Worm (Caenorhabditis elegans) whole organism, L2 larva: Measurements from ENCODE around the gene srv-9.

Experiments used
- C34F6.9 ChIP-seq: fragments of 150-350 bp; optimal IDR thresholded peaks from 2 replicates; lab custom pipeline; 2014; ENCODE audit warnings: missing biosample characterization, missing genetic modification characterization
- F13H6.1 ChIP-seq: sonication (generic microtip); optimal IDR thresholded peaks from 2 replicates; lab custom pipeline; 2016; ENCODE audit warnings: missing genetic modification characterization, missing compliant biosample characterization
- R02D3.7 ChIP-seq: fragments of 150-350 bp; optimal IDR thresholded peaks from 2 replicates; lab custom pipeline; 2014; ENCODE audit warnings: missing biosample characterization, missing genetic modification characterization
- Y55F3AM.14 ChIP-seq: fragments of 200-800 bp; sonication (Bioruptor generic); optimal IDR thresholded peaks from 2 replicates; lab custom pipeline; 2018; ENCODE audit warnings: mild to moderate bottlenecking, missing genetic modification characterization, missing compliant biosample characterization
- alr-1 ChIP-seq: fragments of 150-350 bp; optimal IDR thresholded peaks from 2 replicates; lab custom pipeline; 2014; ENCODE audit warnings: missing biosample characterization, missing genetic modification characterization
- aly-2 ChIP-seq: fragments of 150-350 bp; optimal IDR thresholded peaks from 2 replicates; lab custom pipeline; 2014; ENCODE audit warnings: missing biosample characterization, missing genetic modification characterization
- ama-1 ChIP-seq: fragments of 150-350 bp; optimal IDR thresholded peaks from 2 replicates; lab custom pipeline; 2018; ENCODE audit warnings: inconsistent platforms
- blmp-1 ChIP-seq: sonication (generic microtip); optimal IDR thresholded peaks from 2 replicates; lab custom pipeline; 2017; ENCODE audit warnings: missing genetic modification characterization, mild to moderate bottlenecking, missing compliant biosample characterization, antibody characterized with exemption, moderate library complexity; ENCODE audit not compliant: insufficient read depth
- ceh-82 ChIP-seq: fragments of 150-350 bp; optimal IDR thresholded peaks from 2 replicates; lab custom pipeline; 2014; ENCODE audit warnings: missing biosample characterization, missing genetic modification characterization
- crh-2 ChIP-seq: sonication (generic microtip); optimal IDR thresholded peaks from 2 replicates; lab custom pipeline; 2017; ENCODE audit warnings: missing biosample characterization, missing genetic modification characterization
- dmd-4 ChIP-seq: sonication (generic microtip); optimal IDR thresholded peaks from 2 replicates; lab custom pipeline; 2017; ENCODE audit warnings: missing biosample characterization, missing genetic modification characterization
- egl-27 ChIP-seq: sonication (generic microtip); optimal IDR thresholded peaks from 3 replicates; lab custom pipeline; 2017; ENCODE audit warnings: missing biosample characterization, missing genetic modification reagents, missing genetic modification characterization
- elt-1 ChIP-seq: fragments of 150-350 bp; optimal IDR thresholded peaks from 2 replicates; lab custom pipeline; 2014; ENCODE audit warnings: missing biosample characterization, missing genetic modification characterization
- elt-3 ChIP-seq: sonication (generic microtip); optimal IDR thresholded peaks from 2 replicates; lab custom pipeline; 2017; ENCODE audit warnings: missing biosample characterization, missing genetic modification characterization
- fos-1 ChIP-seq: fragments of 150-350 bp; optimal IDR thresholded peaks from 2 replicates; lab custom pipeline; 2014; ENCODE audit warnings: missing biosample characterization, missing genetic modification characterization
- gmeb-1 ChIP-seq: fragments of 150-350 bp; optimal IDR thresholded peaks from 2 replicates; lab custom pipeline; 2014; ENCODE audit warnings: missing biosample characterization, missing genetic modification characterization
- lin-11 ChIP-seq: fragments of 150-350 bp; sonication (generic microtip); optimal IDR thresholded peaks from 2 replicates; lab custom pipeline; 2014; ENCODE audit warnings: missing biosample characterization, missing genetic modification characterization, inconsistent platforms, mixed read lengths
- lin-13 ChIP-seq: fragments of 150-350 bp; optimal IDR thresholded peaks from 2 replicates; lab custom pipeline; 2014; ENCODE audit warnings: missing biosample characterization, missing genetic modification reagents, missing genetic modification characterization
- lsy-2 ChIP-seq, 2 experiments: fragments of 150-350 bp in 1 of 2; sonication (generic microtip) in 1 of 2; optimal IDR thresholded peaks; 2 replicates each; lab custom pipeline; 2014 to 2017; ENCODE audit warnings: missing biosample characterization in 2 of 2, missing genetic modification characterization in 2 of 2
- mab-5 ChIP-seq: fragments of 150-350 bp; optimal IDR thresholded peaks from 2 replicates; lab custom pipeline; 2014; ENCODE audit warnings: missing biosample characterization, missing genetic modification characterization
- mdl-1 ChIP-seq, 2 experiments: fragments of 150-350 bp in 1 of 2; sonication (generic microtip) in 1 of 2; optimal IDR thresholded peaks; 2 replicates each; lab custom pipeline; 2017; ENCODE audit warnings: missing biosample characterization in 2 of 2, missing genetic modification characterization in 2 of 2
- nhr-10 ChIP-seq: sonication (generic microtip); optimal IDR thresholded peaks from 2 replicates; lab custom pipeline; 2017; ENCODE audit warnings: missing biosample characterization, missing genetic modification characterization
- nhr-12 ChIP-seq: fragments of 150-350 bp; optimal IDR thresholded peaks from 2 replicates; lab custom pipeline; 2014; ENCODE audit warnings: missing biosample characterization, missing genetic modification characterization
- nhr-129 ChIP-seq: fragments of 150-350 bp; optimal IDR thresholded peaks from 2 replicates; lab custom pipeline; 2014; ENCODE audit warnings: missing biosample characterization, missing genetic modification characterization
- nhr-21 ChIP-seq: fragments of 150-350 bp; optimal IDR thresholded peaks from 2 replicates; lab custom pipeline; 2014; ENCODE audit warnings: missing biosample characterization, missing genetic modification characterization
- nhr-23 ChIP-seq: fragments of 150-350 bp; optimal IDR thresholded peaks from 2 replicates; lab custom pipeline; 2014; ENCODE audit warnings: missing biosample characterization, missing genetic modification reagents, missing genetic modification characterization
- nhr-237 ChIP-seq: fragments of 150-350 bp; optimal IDR thresholded peaks from 2 replicates; lab custom pipeline; 2014; ENCODE audit warnings: missing biosample characterization, missing genetic modification characterization
- nhr-25 ChIP-seq: fragments of 150-350 bp; sonication (generic microtip); optimal IDR thresholded peaks from 3 replicates; lab custom pipeline; 2014; ENCODE audit warnings: missing biosample characterization, missing genetic modification characterization
- sem-4 ChIP-seq: fragments of 150-350 bp; optimal IDR thresholded peaks from 2 replicates; lab custom pipeline; 2014; ENCODE audit warnings: missing biosample characterization, missing genetic modification reagents, missing genetic modification characterization
- skn-1 ChIP-seq: sonication (generic microtip); optimal IDR thresholded peaks from 2 replicates; lab custom pipeline; 2017; ENCODE audit warnings: missing biosample characterization, missing genetic modification characterization
- sma-3 ChIP-seq: sonication (generic microtip); optimal IDR thresholded peaks from 2 replicates; lab custom pipeline; 2016; ENCODE audit warnings: missing genetic modification reagents, missing genetic modification characterization, missing compliant biosample characterization
- sma-9 ChIP-seq, 2 experiments: fragments of 150-350 bp in 1 of 2; sonication (generic microtip) in 1 of 2; optimal IDR thresholded peaks; 2 replicates each; lab custom pipeline; 2014 to 2016; ENCODE audit warnings: missing genetic modification characterization in 2 of 2, mild to moderate bottlenecking in 1 of 2, missing biosample characterization in 1 of 2, missing compliant biosample characterization in 1 of 2, missing genetic modification reagents in 1 of 2, moderate library complexity in 1 of 2
- snpc-4 ChIP-seq: fragments of 150-350 bp; optimal IDR thresholded peaks from 2 replicates; lab custom pipeline; 2014; ENCODE audit warnings: missing biosample characterization, missing genetic modification characterization
- unc-55 ChIP-seq: fragments of 150-350 bp; sonication (generic microtip); optimal IDR thresholded peaks from 3 replicates; lab custom pipeline; 2014; ENCODE audit warnings: missing biosample characterization, missing genetic modification reagents, missing genetic modification characterization
- unc-62 ChIP-seq: fragments of 150-350 bp; optimal IDR thresholded peaks from 2 replicates; lab custom pipeline; 2014; ENCODE audit warnings: missing biosample characterization, missing genetic modification reagents, missing genetic modification characterization
- zag-1 ChIP-seq: fragments of 150-350 bp; optimal IDR thresholded peaks from 2 replicates; lab custom pipeline; 2014; ENCODE audit warnings: missing biosample characterization, missing genetic modification characterization
- ztf-1 ChIP-seq: fragments of 200-800 bp; sonication (Bioruptor generic); conservative IDR thresholded peaks from 2 replicates; pipeline ENCODE4 v1.3.6; 2022; ENCODE audit warnings: missing genetic modification characterization, missing compliant biosample characterization
- ztf-11 ChIP-seq: sonication (generic microtip); optimal IDR thresholded peaks from 2 replicates; lab custom pipeline; 2017; ENCODE audit warnings: missing biosample characterization, missing genetic modification characterization
- ztf-4 ChIP-seq: fragments of 150-350 bp; optimal IDR thresholded peaks from 2 replicates; lab custom pipeline; 2014; ENCODE audit warnings: missing biosample characterization, missing genetic modification characterization

srv-9 gene

DNA sequence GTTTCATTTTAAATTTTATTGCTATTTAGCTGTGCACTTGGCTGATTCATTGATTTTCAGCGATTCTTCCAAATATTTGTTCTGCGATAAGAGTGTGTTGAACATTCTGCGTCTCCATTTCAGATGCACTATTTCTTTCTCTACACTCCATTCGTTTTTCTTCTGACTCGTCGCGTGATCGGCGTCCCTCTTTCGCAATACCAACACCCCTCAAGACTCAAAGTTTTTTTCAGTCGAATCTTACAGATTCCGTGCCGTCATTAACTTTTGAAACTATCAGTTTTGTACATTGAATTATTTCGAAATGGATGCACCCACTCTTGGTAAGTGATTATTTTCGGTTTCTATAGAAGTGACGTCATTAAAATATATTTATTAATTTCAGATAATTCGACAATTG, 40.0 kb upstream of the srv-9 start, which contains the start of gene frm-10:
Gene frm-10 (plus strand): TSS at position 234 of the 400 bp plus-strand sequence.
- no peak for TF ChIP-seq dmd-4
- no peak for TF ChIP-seq alr-1 (tag; lab: Kevin White, UChicago)
- no peak for TF ChIP-seq R02D3.7 (tag; lab: Kevin White, UChicago)
- TF ChIP-seq unc-62, result no peak
- TF ChIP-seq sma-3, result peak; percentile 59
- peak; percentile 93 for TF ChIP-seq fos-1 (tag; lab: Kevin White, UChicago)
- TF ChIP-seq skn-1 (tag; lab: Kevin White, UChicago), result peak; percentile 79
- TF ChIP-seq ama-1 (lab: Kevin White, UChicago), result peak; percentile 61
- peak; percentile 27 for TF ChIP-seq nhr-25 (tag; lab: Kevin White, UChicago)
- no peak for TF ChIP-seq elt-1 (tag; lab: Kevin White, UChicago)
- TF ChIP-seq gmeb-1 (tag; lab: Kevin White, UChicago), result peak; percentile 68
- TF ChIP-seq ceh-82 (tag; lab: Kevin White, UChicago), result no peak
- peak; percentile 14 for TF ChIP-seq nhr-10
- no peak for TF ChIP-seq nhr-12 (tag; lab: Kevin White, UChicago)
- TF ChIP-seq lin-13 (GFP tag; lab: Kevin White, UChicago), result peak; percentile 13
- peak; percentile 65 for TF ChIP-seq sma-9 (GFP tag; optimal IDR thresholded peaks at IDR 0.05; lab: Kevin White, UChicago)
- TF ChIP-seq sma-9 (tag; optimal IDR thresholded peaks at IDR 0.05; lab: Kevin White, UChicago), result no peak
- peak; percentile 80 for TF ChIP-seq unc-55 (GFP tag; lab: Kevin White, UChicago)
- peak; percentile 59 for TF ChIP-seq F13H6.1 (tag; lab: Kevin White, UChicago)
- peak; percentile 8 to 65 for TF ChIP-seq lsy-2 (tag; optimal IDR thresholded peaks at IDR 0.05; lab: Kevin White, UChicago)
- TF ChIP-seq lin-11 (tag; lab: Kevin White, UChicago), result peak; percentile 23
- TF ChIP-seq nhr-129 (tag; lab: Kevin White, UChicago), result peak; percentile 84
- peak; percentile 8 to 28 for TF ChIP-seq mdl-1 (tag; optimal IDR thresholded peaks at IDR 0.05; lab: Kevin White, UChicago)
- TF ChIP-seq zag-1 (tag; lab: Kevin White, UChicago), result no peak
- TF ChIP-seq C34F6.9 (tag; lab: Kevin White, UChicago), result peak; percentile 82
- TF ChIP-seq ztf-4 (tag; lab: Kevin White, UChicago), result peak; percentile 25
- peak; percentile 81 for TF ChIP-seq crh-2 (tag; lab: Kevin White, UChicago)

DNA sequence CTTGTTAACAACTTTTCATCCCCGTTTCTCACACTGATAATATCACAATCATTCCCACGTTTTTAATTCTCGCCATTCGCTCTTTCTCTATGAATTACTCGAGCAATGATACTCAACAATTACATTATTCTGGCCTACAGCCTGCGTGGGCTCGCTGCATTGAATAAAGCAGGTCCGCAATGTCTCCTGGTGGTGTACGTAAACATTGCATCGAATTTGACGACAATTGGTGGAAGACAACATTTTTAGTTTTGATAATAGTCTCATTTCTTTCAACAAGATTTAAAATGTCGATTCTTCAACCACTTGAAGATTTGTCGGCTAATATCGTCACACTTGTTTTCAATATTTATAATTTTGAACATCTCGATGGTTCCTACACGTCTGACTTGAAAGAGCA, 36.4 kb upstream of the srv-9 start, which contains the start of gene bath-39:
Gene bath-39 (plus strand): TSS at position 137 of the 400 bp plus-strand sequence.
- TF ChIP-seq C34F6.9 (tag; lab: Kevin White, UChicago) (peak; percentile 52), elt-3 (tag; lab: Kevin White, UChicago) (no peak), nhr-21 (no peak), lin-13 (GFP tag; lab: Kevin White, UChicago) (no peak), lsy-2 (tag; optimal IDR thresholded peaks at IDR 0.05; lab: Kevin White, UChicago) (peak in 1 of 2 experiments; percentile 33), fos-1 (tag; lab: Kevin White, UChicago) (no peak), nhr-129 (tag; lab: Kevin White, UChicago) (peak; percentile 50), Y55F3AM.14 (GFP tag; lab: Kevin White, UChicago) (no peak), F13H6.1 (tag; lab: Kevin White, UChicago) (no peak), mab-5 (tag; lab: Kevin White, UChicago) (no peak), aly-2 (tag; lab: Kevin White, UChicago) (no peak), sma-9 (GFP tag; optimal IDR thresholded peaks at IDR 0.05; lab: Kevin White, UChicago) (no peak), sma-9 (tag; optimal IDR thresholded peaks at IDR 0.05; lab: Kevin White, UChicago) (no peak), blmp-1 (tag; lab: Kevin White, UChicago) (no peak), ztf-4 (tag; lab: Kevin White, UChicago) (no peak), ztf-1 (GFP tag; lab: Robert Waterston, UW) (no peak), nhr-12 (tag; lab: Kevin White, UChicago) (no peak), nhr-23 (tag; lab: Kevin White, UChicago) (no peak), lin-11 (tag; lab: Kevin White, UChicago) (no peak), alr-1 (tag; lab: Kevin White, UChicago) (no peak), ceh-82 (tag; lab: Kevin White, UChicago) (no peak), zag-1 (tag; lab: Kevin White, UChicago) (no peak), ama-1 (lab: Kevin White, UChicago) (no peak), ztf-11 (tag; lab: Kevin White, UChicago) (no peak), unc-62 (no peak), egl-27 (tag; lab: Kevin White, UChicago) (no peak), nhr-237 (no peak), snpc-4 (tag; lab: Kevin White, UChicago) (no peak), unc-55 (GFP tag; lab: Kevin White, UChicago) (peak; percentile 37), sem-4 (tag; lab: Kevin White, UChicago) (no peak)
